Fruit fly (Drosophila melanogaster) whole organism, embryonic: ENCODE results near the gene Nthl1.

Experiments
- Ada2b ChIP-seq: fragments of 200-800 bp; sonication (Bioruptor generic); IDR thresholded peaks from 2 replicates; pipeline ENCODE4 v1.3.6; 2022; ENCODE audit warnings: missing biosample characterization, missing genetic modification characterization
- Adf1 ChIP-seq: fragments of 200-800 bp; sonication (Bioruptor generic); IDR thresholded peaks from 2 replicates; pipeline ENCODE4 v1.3.6; 2022; ENCODE audit warnings: missing biosample characterization, missing genetic modification characterization
- C15 ChIP-seq: fragments of 200-800 bp; sonication (Bioruptor generic); IDR thresholded peaks from 3 replicates; pipeline ENCODE4 v1.3.6; 2022; ENCODE audit warnings: missing biosample characterization, missing genetic modification characterization
- CG10431 ChIP-seq: fragments of 200-800 bp; sonication (Bioruptor generic); optimal IDR thresholded peaks from 3 replicates; lab custom pipeline; 2018; ENCODE audit warnings: missing biosample characterization, mild to moderate bottlenecking, missing genetic modification characterization
- CG10979 ChIP-seq: fragments of 200-800 bp; sonication (Bioruptor generic); optimal IDR thresholded peaks from 2 replicates; lab custom pipeline; 2018; ENCODE audit warnings: missing biosample characterization, mild to moderate bottlenecking, missing genetic modification characterization, moderate library complexity
- CG11085 ChIP-seq: fragments of 200-800 bp; sonication (Bioruptor generic); IDR thresholded peaks from 2 replicates; pipeline ENCODE4 v1.3.6; 2022; ENCODE audit warnings: missing biosample characterization, missing genetic modification characterization
- CG11695 ChIP-seq: fragments of 200-800 bp; sonication (Bioruptor generic); IDR thresholded peaks from 3 replicates; pipeline ENCODE4 v1.3.6; 2022; ENCODE audit warnings: missing biosample characterization, missing genetic modification characterization
- CG12744 ChIP-seq: fragments of 200-800 bp; sonication (Bioruptor generic); optimal IDR thresholded peaks from 2 replicates; lab custom pipeline; 2016; ENCODE audit warnings: missing biosample characterization, missing genetic modification characterization
- CG13296 ChIP-seq: fragments of 200-800 bp; sonication (Bioruptor generic); optimal IDR thresholded peaks from 3 replicates; lab custom pipeline; 2018; ENCODE audit warnings: missing biosample characterization, mild to moderate bottlenecking, missing genetic modification characterization
- CG18011 ChIP-seq: fragments of 200-800 bp; sonication (Bioruptor generic); optimal IDR thresholded peaks from 2 replicates; lab custom pipeline; 2017; ENCODE audit warnings: missing biosample characterization, missing genetic modification characterization, mild to moderate bottlenecking, moderate library complexity, missing genotype
- CG2120 ChIP-seq: fragments of 200-800 bp; sonication (Bioruptor generic); optimal IDR thresholded peaks from 3 replicates; lab custom pipeline; 2016; ENCODE audit warnings: missing biosample characterization, missing genetic modification characterization
- CG31224 ChIP-seq: fragments of 200-800 bp; sonication (Bioruptor generic); IDR thresholded peaks from 2 replicates; pipeline ENCODE4 v1.3.6; 2022; ENCODE audit warnings: missing biosample characterization, missing genetic modification characterization
- CG34224 ChIP-seq: fragments of 200-800 bp; sonication (Bioruptor generic); IDR thresholded peaks from 3 replicates; pipeline ENCODE4 v1.3.6; 2022; ENCODE audit warnings: missing biosample characterization, missing genetic modification characterization; ENCODE audit not compliant: partially characterized antibody
- CG42726 ChIP-seq: fragments of 200-800 bp; sonication (Bioruptor generic); IDR thresholded peaks from 2 replicates; pipeline ENCODE4 v1.3.6; 2022; ENCODE audit warnings: missing biosample characterization, missing genetic modification characterization; ENCODE audit not compliant: partially characterized antibody
- CG5953 ChIP-seq: fragments of 200-800 bp; sonication (Bioruptor generic); IDR thresholded peaks from 2 replicates; pipeline ENCODE4 v1.3.6; 2022; ENCODE audit warnings: missing biosample characterization, missing genetic modification characterization
- CkIIα-i1 ChIP-seq: fragments of 200-800 bp; sonication (Bioruptor generic); IDR thresholded peaks from 2 replicates; pipeline ENCODE4 v1.3.6; 2022; ENCODE audit warnings: missing biosample characterization, missing genetic modification characterization
- CrebB ChIP-seq: fragments of 200-800 bp; sonication (Bioruptor generic); optimal IDR thresholded peaks from 3 replicates; lab custom pipeline; 2018; ENCODE audit warnings: missing biosample characterization, mild to moderate bottlenecking, missing genetic modification characterization
- Dad ChIP-seq: fragments of 200-800 bp; sonication (Bioruptor generic); optimal IDR thresholded peaks from 3 replicates; lab custom pipeline; 2016; ENCODE audit warnings: missing biosample characterization, missing genetic modification characterization
- Gsc ChIP-seq: fragments of 200-800 bp; sonication (Bioruptor generic); IDR thresholded peaks from 2 replicates; pipeline ENCODE4 v1.3.6; 2022; ENCODE audit warnings: missing biosample characterization, missing genetic modification characterization
- Hr78 ChIP-seq, 2 experiments: fragments of 200-800 bp in 1 of 2; fragments of >200 bp in 1 of 2; sonication (Bioruptor generic) in 1 of 2; optimal IDR thresholded peaks; 2 replicates each; lab custom pipeline; 2017 to 2019; ENCODE audit warnings: missing biosample characterization in 2 of 2, missing genetic modification characterization in 2 of 2, mild to moderate bottlenecking in 1 of 2, moderate library complexity in 1 of 2
- Nf-YC ChIP-seq: fragments of 200-800 bp; optimal IDR thresholded peaks from 3 replicates; lab custom pipeline; 2019; ENCODE audit warnings: missing biosample characterization, mild to moderate bottlenecking, missing genetic modification characterization, moderate library complexity
- Oli ChIP-seq: fragments of 200-800 bp; sonication (Bioruptor generic); optimal IDR thresholded peaks from 2 replicates; lab custom pipeline; 2018; ENCODE audit warnings: missing biosample characterization, mild to moderate bottlenecking, missing genetic modification characterization, moderate library complexity
- Opbp ChIP-seq: fragments of 200-800 bp; sonication (Bioruptor generic); IDR thresholded peaks from 3 replicates; pipeline ENCODE4 v1.3.6; 2022; ENCODE audit warnings: missing biosample characterization, missing genetic modification characterization; ENCODE audit not compliant: partially characterized antibody
- PHDP ChIP-seq: fragments of 200-800 bp; sonication (Bioruptor generic); optimal IDR thresholded peaks from 3 replicates; lab custom pipeline; 2018; ENCODE audit warnings: missing biosample characterization, mild to moderate bottlenecking, missing genetic modification characterization, moderate library complexity
- Rx ChIP-seq: fragments of 200-800 bp; sonication (Bioruptor generic); IDR thresholded peaks from 2 replicates; pipeline ENCODE4 v1.3.6; 2022; ENCODE audit warnings: missing biosample characterization, missing genetic modification characterization
- Sin3A ChIP-seq: fragments of >200 bp; optimal IDR thresholded peaks from 2 replicates; lab custom pipeline; 2018
- Sry-δ ChIP-seq: fragments of 200-800 bp; sonication (Bioruptor generic); optimal IDR thresholded peaks from 2 replicates; lab custom pipeline; 2016; ENCODE audit warnings: missing biosample characterization, missing genetic modification characterization
- Usf ChIP-seq: fragments of 200-800 bp; sonication (Bioruptor generic); optimal IDR thresholded peaks from 2 replicates; lab custom pipeline; 2017; ENCODE audit warnings: missing genotype, missing biosample characterization, missing genetic modification characterization
- Vsx1 ChIP-seq: fragments of 200-800 bp; sonication (Bioruptor generic); optimal IDR thresholded peaks from 2 replicates; lab custom pipeline; 2017; ENCODE audit warnings: missing biosample characterization, mild to moderate bottlenecking, missing genetic modification characterization, missing genetic modification reagents
- al ChIP-seq: fragments of 200-800 bp; sonication (Bioruptor generic); IDR thresholded peaks from 2 replicates; pipeline ENCODE4 v1.3.6; 2022; ENCODE audit warnings: missing biosample characterization, missing genetic modification characterization
- amos ChIP-seq: fragments of 200-800 bp; sonication (Bioruptor generic); IDR thresholded peaks from 2 replicates; pipeline ENCODE4 v1.3.6; 2022; ENCODE audit warnings: missing biosample characterization, missing genetic modification characterization; ENCODE audit not compliant: partially characterized antibody
- aop ChIP-seq: fragments of 200-800 bp; sonication (Bioruptor generic); IDR thresholded peaks from 2 replicates; pipeline ENCODE4 v1.3.6; 2022; ENCODE audit warnings: missing biosample characterization, missing genetic modification characterization
- cad ChIP-seq: fragments of >200 bp; optimal IDR thresholded peaks from 2 replicates; lab custom pipeline; 2017; ENCODE audit warnings: missing biosample characterization, missing genetic modification characterization
- crp ChIP-seq, 2 experiments: fragments of 200-800 bp; sonication (Bioruptor generic); optimal IDR thresholded peaks; 2 replicates in 1 of 2; 3 replicates in 1 of 2; lab custom pipeline; 2017; ENCODE audit warnings: missing biosample characterization in 2 of 2, missing genetic modification characterization in 2 of 2, mild to moderate bottlenecking in 1 of 2, moderate library complexity in 1 of 2
- fu2 ChIP-seq: fragments of 200-800 bp; sonication (Bioruptor generic); optimal IDR thresholded peaks from 2 replicates; lab custom pipeline; 2016; ENCODE audit warnings: missing biosample characterization, missing genetic modification characterization
- hb ChIP-seq: fragments of 200-800 bp; sonication (Bioruptor generic); IDR thresholded peaks from 3 replicates; pipeline ENCODE4 v1.3.6; 2022; ENCODE audit warnings: missing biosample characterization, missing genetic modification characterization; ENCODE audit not compliant: partially characterized antibody
- kni ChIP-seq: fragments of 200-800 bp; sonication (Bioruptor generic); optimal IDR thresholded peaks from 3 replicates; lab custom pipeline; 2017; ENCODE audit warnings: mild to moderate bottlenecking, missing biosample characterization, missing genetic modification reagents, missing genetic modification characterization
- lbe ChIP-seq: fragments of 200-800 bp; sonication (Bioruptor generic); optimal IDR thresholded peaks from 2 replicates; lab custom pipeline; 2016; ENCODE audit warnings: missing biosample characterization, mild to moderate bottlenecking, missing genetic modification characterization
- mirr ChIP-seq: fragments of 200-800 bp; sonication (Bioruptor generic); optimal IDR thresholded peaks from 3 replicates; lab custom pipeline; 2018; ENCODE audit warnings: missing biosample characterization, mild to moderate bottlenecking, missing genetic modification characterization
- nerfin-1 ChIP-seq: fragments of 200-800 bp; sonication (Bioruptor generic); optimal IDR thresholded peaks from 3 replicates; lab custom pipeline; 2019; ENCODE audit warnings: missing biosample characterization, mild to moderate bottlenecking, missing genetic modification characterization, moderate library complexity
- nerfin-2 ChIP-seq: fragments of 200-800 bp; sonication (Bioruptor generic); IDR thresholded peaks from 2 replicates; pipeline ENCODE4 v1.3.6; 2022; ENCODE audit warnings: missing biosample characterization, missing genetic modification characterization; ENCODE audit not compliant: partially characterized antibody
- onecut ChIP-seq: fragments of 200-800 bp; sonication (Bioruptor generic); IDR thresholded peaks from 2 replicates; pipeline ENCODE4 v1.3.6; 2022; ENCODE audit warnings: missing biosample characterization, missing genetic modification characterization
- p53 ChIP-seq: fragments of 200-800 bp; sonication (Bioruptor generic); optimal IDR thresholded peaks from 2 replicates; lab custom pipeline; 2016; ENCODE audit warnings: missing biosample characterization, missing genetic modification characterization
- pnt ChIP-seq: fragments of 200-800 bp; sonication (Bioruptor generic); optimal IDR thresholded peaks from 3 replicates; lab custom pipeline; 2016; ENCODE audit warnings: missing biosample characterization, missing genetic modification characterization
- pum ChIP-seq: fragments of 200-800 bp; sonication (Bioruptor generic); optimal IDR thresholded peaks from 2 replicates; lab custom pipeline; 2016; ENCODE audit warnings: missing biosample characterization, missing genetic modification characterization
- slbo ChIP-seq: fragments of 200-800 bp; sonication (Bioruptor generic); IDR thresholded peaks from 2 replicates; pipeline ENCODE4 v1.3.6; 2022; ENCODE audit warnings: missing biosample characterization, missing genetic modification characterization
- tna ChIP-seq: fragments of 200-800 bp; sonication (Bioruptor generic); IDR thresholded peaks from 2 replicates; pipeline ENCODE4 v1.3.6; 2022; ENCODE audit warnings: missing biosample characterization, missing genetic modification characterization; ENCODE audit not compliant: partially characterized antibody
- ttk ChIP-seq: fragments of 200-800 bp; sonication (Bioruptor generic); IDR thresholded peaks from 2 replicates; pipeline ENCODE4 v2.1.2; 2022; ENCODE audit warnings: missing biosample characterization, missing genetic modification characterization
- unpg ChIP-seq: fragments of 200-800 bp; sonication (Bioruptor generic); optimal IDR thresholded peaks from 3 replicates; lab custom pipeline; 2018; ENCODE audit warnings: missing biosample characterization, mild to moderate bottlenecking, missing genetic modification characterization, moderate library complexity
- zen2 ChIP-seq: fragments of 200-800 bp; sonication (Bioruptor generic); IDR thresholded peaks from 3 replicates; pipeline ENCODE4 v1.3.6; 2022; ENCODE audit warnings: missing biosample characterization, missing genetic modification characterization; ENCODE audit not compliant: partially characterized antibody

Gene Nthl1

DNA sequence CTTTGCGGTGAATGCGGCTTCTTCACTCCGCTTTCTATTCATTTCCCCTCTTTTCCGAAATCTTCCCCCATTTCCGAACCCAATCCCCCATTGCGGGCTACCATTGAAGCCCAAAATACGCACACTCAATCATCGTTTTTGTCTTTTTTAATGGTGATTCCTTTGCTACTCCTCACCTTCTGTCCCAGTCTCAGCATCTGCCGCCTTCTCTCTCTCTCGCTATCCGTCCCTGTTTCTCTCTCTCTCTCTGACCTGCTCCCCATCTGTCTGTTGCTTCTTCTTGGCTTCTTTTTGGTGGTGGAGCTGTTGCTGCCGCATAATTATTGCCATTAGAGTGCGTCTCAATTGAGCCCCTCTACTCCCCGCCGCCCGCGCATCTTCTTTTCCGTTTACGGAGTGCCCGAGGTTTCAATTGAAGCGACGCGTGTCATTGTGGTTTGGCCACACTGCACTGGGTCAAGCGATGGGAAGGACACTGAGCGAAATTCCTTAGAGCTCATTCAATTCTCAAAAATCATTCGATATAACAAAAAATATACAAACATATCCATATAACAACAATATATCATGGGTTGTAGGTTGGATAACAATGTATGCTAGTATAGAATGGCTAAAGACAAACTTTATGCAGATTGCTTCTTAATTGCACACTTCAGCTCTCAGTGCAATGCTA is 17.4 kb upstream of the Nthl1 start (continued):
- peak; percentile 55 for TF ChIP-seq Oli (tag; lab: Kevin White, UChicago)
- TF ChIP-seq CG12744 (GFP tag; lab: Kevin White, UChicago), result no peak
- TF ChIP-seq pum, result peak; percentile 21
- no peak for TF ChIP-seq Ada2b (GFP tag; lab: Robert Waterston, UW)
- TF ChIP-seq mirr (GFP tag; lab: Kevin White, UChicago), result no peak
- TF ChIP-seq al, result no peak
- no peak for TF ChIP-seq tna (GFP tag; lab: Robert Waterston, UW)
- no peak for TF ChIP-seq aop (GFP tag; lab: Robert Waterston, UW)
- peak in 1 of 2 experiments; percentile 48 for TF ChIP-seq Hr78 (GFP tag; optimal IDR thresholded peaks at IDR 0.05; lab: Kevin White, UChicago)
- TF ChIP-seq Nf-YC (tag; lab: Kevin White, UChicago), result no peak
- TF ChIP-seq lbe (GFP tag; lab: Kevin White, UChicago), result no peak
- TF ChIP-seq CrebB, result no peak
- TF ChIP-seq zen2 (GFP tag; lab: Robert Waterston, UW), result no peak
- TF ChIP-seq cad (GFP tag; lab: Kevin White, UChicago), result no peak
- TF ChIP-seq amos (GFP tag; lab: Robert Waterston, UW), result no peak
- TF ChIP-seq Gsc, result no peak
- no peak for TF ChIP-seq CG42726
- peak; percentile 26 for TF ChIP-seq CG2120 (GFP tag; lab: Kevin White, UChicago)
- no peak for TF ChIP-seq CG10431 (GFP tag; lab: Kevin White, UChicago)
- no peak for TF ChIP-seq CG31224 (GFP tag; lab: Robert Waterston, UW)
- TF ChIP-seq Usf, result no peak
- TF ChIP-seq CG11085 (GFP tag; lab: Robert Waterston, UW), result no peak
- TF ChIP-seq CG5953 (GFP tag; lab: Robert Waterston, UW), result no peak
- TF ChIP-seq p53 (GFP tag; lab: Kevin White, UChicago), result no peak
- TF ChIP-seq CG11695 (GFP tag; lab: Robert Waterston, UW), result no peak
- no peak for TF ChIP-seq Rx (GFP tag; lab: Robert Waterston, UW)
- peak; percentile 47 for TF ChIP-seq PHDP (tag; lab: Kevin White, UChicago)
- TF ChIP-seq fu2, result no peak
- no peak for TF ChIP-seq kni (GFP tag; lab: Kevin White, UChicago)
- TF ChIP-seq Dad (GFP tag; lab: Kevin White, UChicago), result no peak
- no peak for TF ChIP-seq hb
- no peak for TF ChIP-seq CG18011
- TF ChIP-seq nerfin-2 (GFP tag; lab: Robert Waterston, UW), result no peak
- peak; percentile 13; the same call in 1 of the 3 replicates for TF ChIP-seq Opbp (GFP tag; lab: Robert Waterston, UW)
- TF ChIP-seq C15 (GFP tag; lab: Robert Waterston, UW), result no peak
- no peak for TF ChIP-seq CkIIα-i1 (GFP tag; lab: Robert Waterston, UW)
- peak; percentile 1 for TF ChIP-seq Sry-δ (GFP tag; lab: Kevin White, UChicago)
- TF ChIP-seq Adf1, result no peak
- 0 out of 2 replicates have a peak, but pooled peaks have one; percentile 32 for TF ChIP-seq slbo
- TF ChIP-seq unpg, result peak; percentile 62
- TF ChIP-seq CG13296 (GFP tag; lab: Kevin White, UChicago), result no peak
- peak; percentile 32 for TF ChIP-seq pnt (GFP tag; lab: Kevin White, UChicago)
- TF ChIP-seq nerfin-1 (tag; lab: Kevin White, UChicago), result peak; percentile 25
- no peak for TF ChIP-seq CG34224 (GFP tag; lab: Robert Waterston, UW)
- TF ChIP-seq onecut (GFP tag; lab: Robert Waterston, UW), result no peak
- no peak for TF ChIP-seq ttk
- TF ChIP-seq CG10979 (tag; lab: Kevin White, UChicago), result peak; percentile 76
- TF ChIP-seq Vsx1, result no peak
- TF ChIP-seq Sin3A (lab: Kevin White, UChicago), result no peak
- TF ChIP-seq crp (GFP tag; optimal IDR thresholded peaks at IDR 0.05; lab: Kevin White, UChicago), result no peak
